Worm (Caenorhabditis elegans): ENCODE results near the gene T23G7.3.

ce11 chrII:9173471-9173870 lies 5.8 kb upstream of the T23G7.3 start:
- TF ChIP-seq tab-1 (GFP tag; IDR thresholded peaks at IDR 0.05) (no peak), cog-1 (tag; optimal IDR thresholded peaks at IDR 0.05) (no peak), ref-1 (GFP tag; conservative IDR thresholded peaks at IDR 0.05) (no peak), ztf-23 (GFP tag; IDR thresholded peaks at IDR 0.05) (no peak), T22C8.4 (GFP tag; IDR thresholded peaks at IDR 0.05) (no peak), flt-1 (GFP tag; IDR thresholded peaks at IDR 0.05) (no peak), ztf-29 (GFP tag; IDR thresholded peaks at IDR 0.05) (no peak), med-1 (GFP tag; optimal IDR thresholded peaks at IDR 0.05; ENCODE audit: insufficient read depth) (no peak)
